Fruit fly (Drosophila melanogaster): ENCODE data around the gene Cpsf73.

dm6 chr3R:18617411-18617810 lies 45.9 kb downstream of the Cpsf73 start, which contains the start of gene CG7695:
- TF ChIP-seq Ets98B (GFP tag; IDR thresholded peaks at IDR 0.05) (no peak), CG14655 (GFP tag; optimal IDR thresholded peaks at IDR 0.05) (no peak), CG12605 (GFP tag; IDR thresholded peaks at IDR 0.05) (no peak), gl (tag; optimal IDR thresholded peaks at IDR 0.05) (no peak), CG34367 (tag; optimal IDR thresholded peaks at IDR 0.05) (no peak), CG15710 (tag; optimal IDR thresholded peaks at IDR 0.05) (no peak), fd96Ca (GFP tag; IDR thresholded peaks at IDR 0.05) (no peak), CG9948 (tag; optimal IDR thresholded peaks at IDR 0.05) (no peak), CG32121 (GFP tag; IDR thresholded peaks at IDR 0.05) (no peak), D1 (tag; optimal IDR thresholded peaks at IDR 0.05) (no peak), CG13204 (GFP tag; optimal IDR thresholded peaks at IDR 0.05) (no peak), CG8301 (tag; optimal IDR thresholded peaks at IDR 0.05) (no peak)
